Worm (Caenorhabditis elegans): ENCODE results near the gene ubxn-3.

ubxn-3 gene

ce11 chrII:186504-186903 is 34.0 kb downstream of the ubxn-3 start, which contains the start of gene T01D1.8:
Gene T01D1.8 (plus strand): TSS chrII:186739.
- TF ChIP-seq F13H6.1 (tag; optimal IDR thresholded peaks at IDR 0.05) (no peak), nhr-23 (tag; optimal IDR thresholded peaks at IDR 0.05) (no peak), dmd-4 (tag; optimal IDR thresholded peaks at IDR 0.05) (no peak), aly-2 (tag; optimal IDR thresholded peaks at IDR 0.05) (no peak), mbf-1 (tag; optimal IDR thresholded peaks at IDR 0.05) (no peak), peb-1 (tag; optimal IDR thresholded peaks at IDR 0.05) (no peak), nhr-129 (tag; optimal IDR thresholded peaks at IDR 0.05) (no peak), unc-39 (tag; optimal IDR thresholded peaks at IDR 0.05) (no peak), nhr-6 (tag; optimal IDR thresholded peaks at IDR 0.05) (no peak), sma-3 (GFP tag; optimal IDR thresholded peaks at IDR 0.05) (no peak), Y55F3AM.14 (GFP tag; optimal IDR thresholded peaks at IDR 0.05) (no peak), ceh-16 (tag; optimal IDR thresholded peaks at IDR 0.05) (no peak), ztf-4 (tag; optimal IDR thresholded peaks at IDR 0.05) (no peak), lin-39 (tag; optimal IDR thresholded peaks at IDR 0.05) (no peak)

- TF ChIP-seq Y55F3AM.14 (GFP tag; optimal IDR thresholded peaks at IDR 0.05) (no peak), blmp-1 (tag; optimal IDR thresholded peaks at IDR 0.05; ENCODE audit: insufficient read depth) (no peak)
Observed at ce11 chrII:178993-179392, 41.5 kb downstream of the ubxn-3 start, which contains the start of gene T01D1.4. Gene T01D1.4 (minus strand): TSS chrII:179093.

- no peak for TF ChIP-seq nhr-23 (tag; optimal IDR thresholded peaks at IDR 0.05)
- no peak for TF ChIP-seq lin-39 (tag; optimal IDR thresholded peaks at IDR 0.05)
- no peak for TF ChIP-seq nhr-12 (tag; optimal IDR thresholded peaks at IDR 0.05)
- TF ChIP-seq nhr-6 (tag; optimal IDR thresholded peaks at IDR 0.05) = no peak
- TF ChIP-seq lin-11 (tag; optimal IDR thresholded peaks at IDR 0.05) = no peak
- TF ChIP-seq mbf-1 (tag; optimal IDR thresholded peaks at IDR 0.05) = no peak
- TF ChIP-seq elt-3 (tag; optimal IDR thresholded peaks at IDR 0.05) = no peak
- TF ChIP-seq peb-1 (tag; optimal IDR thresholded peaks at IDR 0.05) = no peak
- TF ChIP-seq nhr-25 (tag; optimal IDR thresholded peaks at IDR 0.05) = peak; percentile 65
- no peak for TF ChIP-seq egl-27 (tag; optimal IDR thresholded peaks at IDR 0.05)
- peak; percentile 39 for TF ChIP-seq blmp-1 (tag; optimal IDR thresholded peaks at IDR 0.05; ENCODE audit: insufficient read depth)
- no peak for TF ChIP-seq skn-1 (tag; optimal IDR thresholded peaks at IDR 0.05)
- no peak for TF ChIP-seq aly-2 (tag; optimal IDR thresholded peaks at IDR 0.05)
- no peak for TF ChIP-seq ztf-4 (tag; optimal IDR thresholded peaks at IDR 0.05)
- TF ChIP-seq C34F6.9 (tag; optimal IDR thresholded peaks at IDR 0.05) = no peak
Observed at ce11 chrII:178146-178545, 42.3 kb downstream of the ubxn-3 start.

- TF ChIP-seq nhr-25 (tag; optimal IDR thresholded peaks at IDR 0.05) = peak; percentile 46
- TF ChIP-seq zag-1 (tag; optimal IDR thresholded peaks at IDR 0.05) = no peak
Observed at ce11 chrII:176622-177021, 43.8 kb downstream of the ubxn-3 start.

- TF ChIP-seq skn-1 (tag; optimal IDR thresholded peaks at IDR 0.05) = no peak
- no peak for TF ChIP-seq fos-1 (tag; optimal IDR thresholded peaks at IDR 0.05)
- TF ChIP-seq alr-1 (tag; optimal IDR thresholded peaks at IDR 0.05) = no peak
- no peak for TF ChIP-seq nhr-237 (tag; optimal IDR thresholded peaks at IDR 0.05)
- no peak for TF ChIP-seq nhr-6 (tag; optimal IDR thresholded peaks at IDR 0.05)
- no peak for TF ChIP-seq aly-2 (tag; optimal IDR thresholded peaks at IDR 0.05)
- TF ChIP-seq mdl-1 (tag; optimal IDR thresholded peaks at IDR 0.05) = no peak
- TF ChIP-seq sma-3 (GFP tag; optimal IDR thresholded peaks at IDR 0.05) = no peak
- no peak for TF ChIP-seq dmd-4 (tag; optimal IDR thresholded peaks at IDR 0.05)
Observed at ce11 chrII:175868-176267, 44.6 kb downstream of the ubxn-3 start, which contains the start of gene T01D1.3. Gene T01D1.3 (minus strand): TSS chrII:175968.

ce11 chrII:173679-174078 is 46.8 kb downstream of the ubxn-3 start, which contains the start of gene T01D1.7:
Gene T01D1.7 (minus strand): TSS chrII:173779.
- peak; percentile 23 for TF ChIP-seq nhr-21 (tag; optimal IDR thresholded peaks at IDR 0.05)
- no peak for TF ChIP-seq ztf-1 (GFP tag; conservative IDR thresholded peaks at IDR 0.05)
- no peak for TF ChIP-seq mbf-1 (tag; optimal IDR thresholded peaks at IDR 0.05)
- TF ChIP-seq sma-9 (GFP tag; optimal IDR thresholded peaks at IDR 0.05) = peak; percentile 0
- TF ChIP-seq sma-9 (tag; optimal IDR thresholded peaks at IDR 0.05) = no peak
- TF ChIP-seq elt-1 (tag; optimal IDR thresholded peaks at IDR 0.05) = no peak
